Worm (Caenorhabditis elegans) whole organism, late embryonic: Measurements from ENCODE around the gene K02H11.9.

Experiments used
- C08G9.2 ChIP-seq: sonication (generic microtip); optimal IDR thresholded peaks from 2 replicates; lab custom pipeline; 2016; ENCODE audit warnings: mild to moderate bottlenecking, missing genetic modification characterization, moderate library complexity, missing compliant biosample characterization
- F13H6.1 ChIP-seq: sonication (generic microtip); optimal IDR thresholded peaks from 2 replicates; lab custom pipeline; 2016; ENCODE audit warnings: missing genetic modification characterization, missing compliant biosample characterization
- ama-1 ChIP-seq: fragments of 150-350 bp; optimal IDR thresholded peaks from 2 replicates; lab custom pipeline; 2014
- ceh-14 ChIP-seq: sonication (generic microtip); optimal IDR thresholded peaks from 2 replicates; lab custom pipeline; 2016; ENCODE audit warnings: missing genotype, missing genetic modification characterization, missing compliant biosample characterization
- elt-2 ChIP-seq: sonication (generic microtip); optimal IDR thresholded peaks from 2 replicates; lab custom pipeline; 2016; ENCODE audit warnings: missing genetic modification reagents, missing genetic modification characterization, missing compliant biosample characterization
- fkh-10 ChIP-seq: fragments of 150-350 bp; optimal IDR thresholded peaks from 2 replicates; lab custom pipeline; 2014; ENCODE audit warnings: missing biosample characterization, missing genetic modification reagents, missing genetic modification characterization
- hlh-15 ChIP-seq: sonication (generic microtip); optimal IDR thresholded peaks from 2 replicates; lab custom pipeline; 2016; ENCODE audit warnings: missing genetic modification characterization, missing compliant biosample characterization
- nfya-1 ChIP-seq: sonication (generic microtip); optimal IDR thresholded peaks from 2 replicates; lab custom pipeline; 2017; ENCODE audit warnings: missing genetic modification characterization, mild to moderate bottlenecking, missing compliant biosample characterization, antibody characterized with exemption, moderate library complexity
- nhr-11 ChIP-seq: fragments of 150-350 bp; optimal IDR thresholded peaks from 2 replicates; lab custom pipeline; 2014; ENCODE audit warnings: missing biosample characterization, missing genetic modification characterization
- pax-1 ChIP-seq: fragments of 150-350 bp; optimal IDR thresholded peaks from 2 replicates; lab custom pipeline; 2014; ENCODE audit warnings: missing biosample characterization, missing genetic modification characterization
- pha-4 ChIP-seq: fragments of 150-350 bp; optimal IDR thresholded peaks from 2 replicates; lab custom pipeline; 2018; ENCODE audit warnings: missing biosample characterization, missing genetic modification reagents, missing genetic modification characterization
- pqm-1 ChIP-seq: sonication (generic microtip); optimal IDR thresholded peaks from 2 replicates; lab custom pipeline; 2016; ENCODE audit warnings: missing genetic modification characterization, missing compliant biosample characterization
- tbx-2 ChIP-seq: sonication (generic microtip); optimal IDR thresholded peaks from 2 replicates; lab custom pipeline; 2016; ENCODE audit warnings: missing genetic modification characterization, missing compliant biosample characterization
- unc-86 ChIP-seq: sonication (generic microtip); optimal IDR thresholded peaks from 2 replicates; lab custom pipeline; 2016; ENCODE audit warnings: missing genetic modification characterization, missing compliant biosample characterization

ce11 chrV:1538842-1539241, 2.0 kb upstream of the K02H11.9 start:
- TF ChIP-seq nhr-11 (tag; lab: Kevin White, UChicago) (no peak), pha-4 (no peak), pax-1 (tag; lab: Kevin White, UChicago) (no peak), hlh-15 (tag; lab: Kevin White, UChicago) (no peak), ama-1 (lab: Kevin White, UChicago) (no peak), fkh-10 (GFP tag; lab: Kevin White, UChicago) (no peak), tbx-2 (no peak), C08G9.2 (tag; lab: Kevin White, UChicago) (no peak), unc-86 (no peak), nfya-1 (tag; lab: Kevin White, UChicago) (no peak), F13H6.1 (tag; lab: Kevin White, UChicago) (no peak), pqm-1 (tag; lab: Kevin White, UChicago) (no peak), ceh-14 (no peak), elt-2 (tag; lab: Kevin White, UChicago) (no peak)
